Worm (Caenorhabditis elegans) whole organism, L1 larva: ENCODE results near the gene C05B5.5.
"Not testable (repeated sequence)": the region's sequence is repeated elsewhere in the genome, so short reads cannot be mapped to it uniquely, and the experiment has no call there.

Experiments
- C16A3.4 ChIP-seq: fragments of 150-350 bp; optimal IDR thresholded peaks from 2 replicates; lab custom pipeline; 2014; ENCODE audit warnings: missing biosample characterization, missing genetic modification characterization
- Y116A8C.19 ChIP-seq: sonication (generic microtip); optimal IDR thresholded peaks from 2 replicates; lab custom pipeline; 2016; ENCODE audit warnings: missing compliant biosample characterization, missing genetic modification characterization, borderline replicate concordance
- blmp-1 ChIP-seq: fragments of 150-350 bp; optimal IDR thresholded peaks from 2 replicates; lab custom pipeline; 2014; ENCODE audit warnings: missing biosample characterization, missing genetic modification characterization
- ceh-63 ChIP-seq: fragments of 200-800 bp; sonication (Bioruptor generic); optimal IDR thresholded peaks from 2 replicates; lab custom pipeline; 2018; ENCODE audit warnings: mild to moderate bottlenecking, missing genetic modification characterization, missing compliant biosample characterization
- ceh-88 ChIP-seq: fragments of 200-800 bp; sonication (Bioruptor generic); IDR thresholded peaks from 2 replicates; pipeline ENCODE4 v1.3.6; 2022; ENCODE audit warnings: missing genetic modification characterization, missing compliant biosample characterization
- ceh-90 ChIP-seq: sonication (generic microtip); optimal IDR thresholded peaks from 2 replicates; lab custom pipeline; 2016; ENCODE audit warnings: missing genetic modification characterization, missing compliant biosample characterization
- egl-27 ChIP-seq, 2 experiments: fragments of 150-350 bp in 1 of 2; sonication (generic microtip); optimal IDR thresholded peaks; 3 replicates each; lab custom pipeline; 2017 to 2018; ENCODE audit warnings: missing biosample characterization in 2 of 2, missing genetic modification characterization in 2 of 2, missing genetic modification reagents in 2 of 2
- elt-2 ChIP-seq: sonication (generic microtip); optimal IDR thresholded peaks from 2 replicates; lab custom pipeline; 2016; ENCODE audit warnings: missing genetic modification characterization, mild to moderate bottlenecking, inconsistent platforms, missing compliant biosample characterization, missing genetic modification reagents
- fkh-10 ChIP-seq: sonication (generic microtip); optimal IDR thresholded peaks from 2 replicates; lab custom pipeline; 2017; ENCODE audit warnings: missing biosample characterization, missing genetic modification reagents, missing genetic modification characterization
- hpl-2 ChIP-seq: fragments of 150-350 bp; optimal IDR thresholded peaks from 2 replicates; lab custom pipeline; 2014; ENCODE audit warnings: missing biosample characterization, missing genetic modification reagents, missing genetic modification characterization
- lin-39 ChIP-seq: fragments of 150-350 bp; optimal IDR thresholded peaks from 2 replicates; lab custom pipeline; 2014; ENCODE audit warnings: missing biosample characterization, missing genetic modification reagents, missing genetic modification characterization
- mep-1 ChIP-seq: fragments of 150-350 bp; optimal IDR thresholded peaks from 2 replicates; lab custom pipeline; 2014; ENCODE audit warnings: missing biosample characterization, missing genetic modification characterization
- nhr-11 ChIP-seq: fragments of 150-350 bp; optimal IDR thresholded peaks from 2 replicates; lab custom pipeline; 2014; ENCODE audit warnings: missing biosample characterization, missing genetic modification characterization
- nhr-20 ChIP-seq: sonication (generic microtip); optimal IDR thresholded peaks from 2 replicates; lab custom pipeline; 2016; ENCODE audit warnings: mild to moderate bottlenecking, missing genetic modification characterization, missing compliant biosample characterization
- nhr-84 ChIP-seq: sonication (generic microtip); optimal IDR thresholded peaks from 2 replicates; lab custom pipeline; 2017; ENCODE audit warnings: missing biosample characterization, missing genetic modification characterization
- snpc-4 ChIP-seq: fragments of 150-350 bp; optimal IDR thresholded peaks from 2 replicates; lab custom pipeline; 2014; ENCODE audit warnings: missing biosample characterization, missing genetic modification characterization
- tlp-1 ChIP-seq: fragments of 150-350 bp; optimal IDR thresholded peaks from 2 replicates; lab custom pipeline; 2014; ENCODE audit warnings: missing biosample characterization, missing genetic modification characterization
- unc-86 ChIP-seq: sonication (generic microtip); optimal IDR thresholded peaks from 2 replicates; lab custom pipeline; 2016; ENCODE audit warnings: missing genetic modification characterization, missing compliant biosample characterization
- vab-15 ChIP-seq: sonication (generic microtip); optimal IDR thresholded peaks from 2 replicates; lab custom pipeline; 2017; ENCODE audit warnings: missing genotype, mild to moderate bottlenecking, missing genetic modification characterization, missing compliant biosample characterization
- ztf-4 ChIP-seq: fragments of 150-350 bp; optimal IDR thresholded peaks from 2 replicates; lab custom pipeline; 2014; ENCODE audit warnings: missing biosample characterization, missing genetic modification characterization

C05B5.5 gene

ce11 chrIII:10040013-10040412 is 38.9 kb downstream of the C05B5.5 start, which contains the start of gene T16G12.7:
TSS of gene T16G12.7 (minus strand) at chrIII:10040113.
- TF ChIP-seq ztf-4 (tag; lab: Kevin White, UChicago) (no peak), blmp-1 (tag; lab: Kevin White, UChicago) (no peak), mep-1 (tag; lab: Kevin White, UChicago) (no peak), nhr-20 (tag; lab: Kevin White, UChicago) (no peak), vab-15 (tag; lab: Kevin White, UChicago) (no peak), nhr-11 (tag; lab: Kevin White, UChicago) (no peak), egl-27 (tag; optimal IDR thresholded peaks at IDR 0.05; lab: Kevin White, UChicago) (no peak), fkh-10 (no peak), C16A3.4 (tag; lab: Kevin White, UChicago) (no peak), unc-86 (tag; lab: Kevin White, UChicago) (no peak), snpc-4 (tag; lab: Kevin White, UChicago) (no peak), ceh-90 (tag; lab: Kevin White, UChicago) (no peak)
- TF ChIP-seq, all 84 proteins: peak for 0

ce11 chrIII:10049682-10050081 is 48.5 kb downstream of the C05B5.5 start, which contains the start of gene T16G12.1:
TSS of gene T16G12.1 (minus strand) at chrIII:10049857.
- TF ChIP-seq tlp-1 (no peak), elt-2 (peak; percentile 61)
- TF ChIP-seq, all 84 proteins: peak for 1

ce11 chrIII:10050321-10050720 is 49.2 kb downstream of the C05B5.5 start, which contains the start of gene T16G12.3:
TSS of gene T16G12.3 (plus strand) at chrIII:10050621.
- not testable (repeated sequence) for TF ChIP-seq ceh-88; hpl-2 (GFP tag; lab: Kevin White, UChicago); ceh-63 (GFP tag; lab: Kevin White, UChicago)

- TF ChIP-seq lin-39, nhr-84, Y116A8C.19 (tag; lab: Kevin White, UChicago): not testable (repeated sequence)
Observed at ce11 chrIII:10053312-10053711, 52.2 kb downstream of the C05B5.5 start, which contains the start of gene T16G12.12. TSS of gene T16G12.12 (plus strand) at chrIII:10053612.
